Fruit fly (Drosophila melanogaster): ENCODE data around the gene CG4119.

- TF ChIP-seq chif (GFP tag; optimal IDR thresholded peaks at IDR 0.05) (peak; percentile 48 to 76), CG17802 (tag; optimal IDR thresholded peaks at IDR 0.05) (peak; percentile 22), Kr (GFP tag; optimal IDR thresholded peaks at IDR 0.05) (no peak), vnd (GFP tag; IDR thresholded peaks at IDR 0.05; ENCODE audit: partially characterized antibody) (no peak), Xbp1 (GFP tag; optimal IDR thresholded peaks at IDR 0.05) (peak; percentile 76), CG5953 (GFP tag; IDR thresholded peaks at IDR 0.05) (peak; percentile 62), Nf-YC (tag; optimal IDR thresholded peaks at IDR 0.05) (peak; percentile 75)
Measured at dm6 chrX:5705899-5706312, 40.1 kb downstream of the CG4119 start.

Data from whole organism, embryonic.